Worm (Caenorhabditis elegans): ENCODE data around the gene C01B10.3.

DNA sequence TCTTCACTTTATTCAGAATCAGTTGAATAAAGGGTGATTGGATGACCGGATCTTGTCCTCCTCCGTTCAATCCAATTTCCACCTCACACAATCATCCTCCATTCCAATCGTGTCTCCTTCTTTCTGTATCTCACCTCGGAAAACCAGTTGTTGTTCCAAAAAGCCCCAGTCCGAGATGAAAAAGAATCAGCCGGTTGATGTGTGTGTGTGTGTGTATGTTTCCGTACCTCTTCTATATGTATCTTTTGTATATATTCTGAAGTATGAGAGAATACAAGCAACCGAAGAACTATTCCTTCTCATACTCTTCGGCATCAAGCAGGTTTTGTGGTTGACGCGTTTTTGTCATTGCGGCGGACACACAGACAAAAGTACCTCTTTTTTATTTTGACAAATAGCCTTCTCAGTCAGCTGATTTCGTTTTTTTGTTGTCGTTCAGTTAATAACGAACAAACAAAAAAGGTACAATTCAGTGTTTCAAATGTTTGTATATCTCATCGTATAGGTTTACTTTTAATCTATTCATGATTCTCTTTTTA is 32.6 kb upstream of the C01B10.3 start:
- TF ChIP-seq ceh-39 (tag; optimal IDR thresholded peaks at IDR 0.05) (no peak), nhr-237 (tag; optimal IDR thresholded peaks at IDR 0.05) (no peak), lin-13 (tag; optimal IDR thresholded peaks at IDR 0.05) (no peak), snpc-4 (tag; optimal IDR thresholded peaks at IDR 0.05) (no peak), unc-120 (tag; optimal IDR thresholded peaks at IDR 0.05; ENCODE audit: poor library complexity, severe bottlenecking) (no peak), mls-2 (tag; optimal IDR thresholded peaks at IDR 0.05) (no peak), nhr-28 (tag; optimal IDR thresholded peaks at IDR 0.05) (no peak)
